Worm (Caenorhabditis elegans) whole organism, early embryonic: ENCODE data around the gene nsph-4.2.
"Not testable (repeated sequence)": the region's sequence is repeated elsewhere in the genome, so short reads cannot be mapped to it uniquely, and the experiment has no call there.

Source experiments
- B0310.2 ChIP-seq: sonication (generic microtip); optimal IDR thresholded peaks from 2 replicates; lab custom pipeline; 2016; ENCODE audit warnings: mild to moderate bottlenecking, missing genetic modification characterization, missing compliant biosample characterization
- F13C5.2 ChIP-seq: sonication (generic microtip); optimal IDR thresholded peaks from 2 replicates; lab custom pipeline; 2017; ENCODE audit warnings: mild to moderate bottlenecking, missing genetic modification characterization, inconsistent platforms, missing compliant biosample characterization
- aly-1 ChIP-seq: sonication (generic microtip); optimal IDR thresholded peaks from 2 replicates; lab custom pipeline; 2016; ENCODE audit warnings: missing genetic modification characterization, missing compliant biosample characterization
- ama-1 ChIP-seq: fragments of 150-350 bp; optimal IDR thresholded peaks from 2 replicates; lab custom pipeline; 2014
- ceh-13 ChIP-seq: fragments of 200-800 bp; sonication (Bioruptor generic); optimal IDR thresholded peaks from 2 replicates; lab custom pipeline; 2018; ENCODE audit warnings: mild to moderate bottlenecking, missing genetic modification characterization, missing compliant biosample characterization
- ceh-36 ChIP-seq: sonication (generic microtip); optimal IDR thresholded peaks from 2 replicates; lab custom pipeline; 2016; ENCODE audit warnings: missing genetic modification characterization, inconsistent platforms, missing compliant biosample characterization
- ets-7 ChIP-seq: sonication (generic microtip); optimal IDR thresholded peaks from 2 replicates; lab custom pipeline; 2016; ENCODE audit warnings: missing genotype, missing genetic modification characterization, missing compliant biosample characterization
- flt-1 ChIP-seq: fragments of 200-800 bp; sonication (Bioruptor generic); IDR thresholded peaks from 2 replicates; pipeline ENCODE4 v1.3.6; 2022; ENCODE audit warnings: missing genetic modification characterization, missing compliant biosample characterization
- hmbx-1 ChIP-seq: sonication (generic microtip); optimal IDR thresholded peaks from 2 replicates; lab custom pipeline; 2016; ENCODE audit warnings: mild to moderate bottlenecking, missing genetic modification characterization, missing compliant biosample characterization
- hmg-4 ChIP-seq: fragments of 200-800 bp; sonication (Bioruptor generic); optimal IDR thresholded peaks from 2 replicates; lab custom pipeline; 2018; ENCODE audit warnings: mild to moderate bottlenecking, missing genetic modification characterization, missing compliant biosample characterization
- hnd-1 ChIP-seq: sonication (generic microtip); optimal IDR thresholded peaks from 2 replicates; lab custom pipeline; 2016; ENCODE audit warnings: missing genetic modification characterization, missing compliant biosample characterization
- pes-1 ChIP-seq: fragments of 200-800 bp; sonication (Bioruptor generic); IDR thresholded peaks from 2 replicates; pipeline ENCODE4 v1.3.6; 2022; ENCODE audit warnings: missing genetic modification reagents, missing genetic modification characterization, missing compliant biosample characterization
- scrt-1 ChIP-seq: fragments of 200-800 bp; sonication (Bioruptor generic); IDR thresholded peaks from 2 replicates; pipeline ENCODE4 v1.3.6; 2022; ENCODE audit warnings: missing genetic modification characterization, missing compliant biosample characterization
- sea-1 ChIP-seq: fragments of 200-800 bp; sonication (Bioruptor generic); conservative IDR thresholded peaks from 2 replicates; pipeline ENCODE4 v1.3.6; 2022; ENCODE audit warnings: missing genetic modification characterization, missing compliant biosample characterization
- tbx-11 ChIP-seq: fragments of 200-800 bp; sonication (Bioruptor generic); IDR thresholded peaks from 2 replicates; pipeline ENCODE4 v1.3.6; 2022; ENCODE audit warnings: missing genetic modification characterization, missing compliant biosample characterization
- tbx-37 ChIP-seq: fragments of 200-800 bp; sonication (Bioruptor generic); conservative IDR thresholded peaks from 2 replicates; pipeline ENCODE4 v1.3.6; 2022; ENCODE audit warnings: missing genetic modification reagents, missing genetic modification characterization, missing compliant biosample characterization
- tra-4 ChIP-seq: sonication (generic microtip); optimal IDR thresholded peaks from 2 replicates; lab custom pipeline; 2017; ENCODE audit warnings: missing genetic modification characterization, missing compliant biosample characterization

nsph-4.2 gene

DNA sequence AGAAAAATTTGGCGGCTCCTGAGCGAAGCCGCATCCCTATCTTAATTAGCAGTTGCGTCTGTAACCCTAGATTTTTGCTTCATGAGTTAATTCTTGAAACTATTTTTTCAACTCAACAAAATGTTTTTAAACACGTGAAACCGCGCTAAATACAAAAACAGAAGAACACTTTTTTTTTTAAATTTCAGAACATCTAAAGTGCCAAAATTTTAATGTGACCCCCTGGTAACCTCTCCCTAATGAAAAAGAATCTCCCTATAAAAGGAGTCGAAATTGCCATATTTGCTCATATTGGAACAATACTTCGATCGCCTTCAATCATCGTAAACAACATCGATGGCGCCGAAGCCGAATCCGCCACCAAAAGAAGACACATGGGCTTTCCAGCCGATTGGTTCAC lies at the start of gene nsph-4.2:
Gene nsph-4.2, plus strand, starts transcription at position 301 of the 400 bp plus-strand sequence.
- TF ChIP-seq ceh-13 (GFP tag; lab: Kevin White, UChicago); aly-1 (tag; lab: Kevin White, UChicago); hnd-1: not testable (repeated sequence)

DNA sequence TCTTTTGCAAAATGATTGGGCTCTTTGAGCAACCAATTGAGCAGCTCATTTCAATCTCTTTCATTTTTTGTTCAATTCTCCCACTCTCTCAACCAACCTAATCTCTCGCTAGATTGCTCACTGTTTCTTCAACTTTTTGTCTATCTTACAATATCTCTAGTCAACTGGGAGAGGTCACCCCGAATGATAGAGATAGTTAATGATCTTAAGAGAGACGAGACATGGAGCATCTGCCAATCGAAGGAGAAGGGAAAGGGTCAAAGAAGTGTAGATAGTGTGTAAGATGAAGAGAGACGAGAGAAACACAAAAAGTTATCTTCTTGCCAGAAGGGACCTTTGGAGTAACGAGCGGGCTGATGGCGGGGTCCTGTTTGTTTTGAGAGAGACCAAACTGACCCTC lies 49.3 kb upstream of the nsph-4.2 start:
- TF ChIP-seq ama-1 (lab: Kevin White, UChicago) (no peak), aly-1 (tag; lab: Kevin White, UChicago) (no peak), hmg-4 (GFP tag; lab: Kevin White, UChicago) (peak; percentile 24), F13C5.2 (tag; lab: Kevin White, UChicago) (no peak), tbx-37 (GFP tag; lab: Robert Waterston, UW) (no peak), flt-1 (GFP tag; lab: Robert Waterston, UW) (no peak), B0310.2 (tag; lab: Kevin White, UChicago) (no peak)

DNA sequence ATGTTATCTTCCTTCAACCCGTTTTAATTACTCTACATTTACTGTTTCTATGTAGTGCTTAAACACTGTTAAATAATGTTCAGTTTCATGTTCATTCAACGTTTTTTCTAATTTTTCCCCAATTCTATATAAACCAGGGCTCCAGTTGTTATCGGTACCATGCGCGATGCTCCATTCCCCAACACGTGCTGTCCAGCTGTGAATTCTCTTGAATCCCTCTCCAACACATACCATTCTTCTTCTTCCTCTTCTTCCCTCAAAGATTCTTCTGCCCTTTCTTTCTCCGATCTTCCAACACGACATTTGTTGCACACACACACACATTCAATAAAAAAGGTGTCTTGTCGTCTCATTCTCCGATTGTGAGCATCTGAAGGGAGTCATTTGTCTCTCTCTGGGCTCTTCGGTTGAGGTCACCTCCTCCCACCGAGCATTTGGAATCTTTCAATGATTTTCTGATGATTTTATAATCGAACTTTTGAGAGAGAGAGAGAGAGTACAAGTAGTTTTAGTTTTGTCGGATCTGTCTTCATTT lies 46.5 kb upstream of the nsph-4.2 start:
- TF ChIP-seq flt-1 (GFP tag; lab: Robert Waterston, UW) (no peak), tbx-11 (GFP tag; lab: Robert Waterston, UW) (no peak), tbx-37 (GFP tag; lab: Robert Waterston, UW) (no peak), sea-1 (0 out of 2 replicates have a peak, but pooled peaks have one; percentile 29), aly-1 (tag; lab: Kevin White, UChicago) (no peak)

DNA sequence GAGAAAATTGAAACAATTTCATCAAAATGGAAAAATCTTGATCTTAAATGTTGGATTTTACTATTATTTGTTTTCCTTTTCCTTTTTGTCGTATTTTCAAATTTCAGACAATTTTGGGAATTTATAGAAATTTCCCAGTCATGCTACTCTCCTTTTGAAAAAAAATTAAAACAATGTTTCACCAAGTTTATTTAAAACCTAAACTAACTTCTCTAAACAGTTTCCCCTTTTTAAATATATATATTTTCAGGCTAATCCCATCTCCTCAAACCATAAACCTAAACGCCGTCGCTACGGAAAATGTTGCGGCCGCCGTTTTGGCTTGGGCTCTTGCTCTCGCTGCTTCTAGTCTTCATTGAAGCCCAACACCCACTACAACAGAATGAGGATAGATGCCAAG lies 45.6 kb upstream of the nsph-4.2 start, which contains the start of gene lam-1:
Gene lam-1, plus strand, starts transcription at position 301 of the 400 bp plus-strand sequence.
- TF ChIP-seq aly-1 (tag; lab: Kevin White, UChicago): no peak
- TF ChIP-seq sea-1: no peak
- no peak for TF ChIP-seq hnd-1
- TF ChIP-seq F13C5.2 (tag; lab: Kevin White, UChicago): no peak
- no peak for TF ChIP-seq scrt-1 (GFP tag; lab: Robert Waterston, UW)
- TF ChIP-seq ama-1 (lab: Kevin White, UChicago): no peak
- TF ChIP-seq tbx-37 (GFP tag; lab: Robert Waterston, UW): no peak
- no peak for TF ChIP-seq ceh-13 (GFP tag; lab: Kevin White, UChicago)
- TF ChIP-seq ceh-36 (tag; lab: Kevin White, UChicago): no peak
- TF ChIP-seq hmg-4 (GFP tag; lab: Kevin White, UChicago): no peak
- TF ChIP-seq flt-1 (GFP tag; lab: Robert Waterston, UW): no peak

DNA sequence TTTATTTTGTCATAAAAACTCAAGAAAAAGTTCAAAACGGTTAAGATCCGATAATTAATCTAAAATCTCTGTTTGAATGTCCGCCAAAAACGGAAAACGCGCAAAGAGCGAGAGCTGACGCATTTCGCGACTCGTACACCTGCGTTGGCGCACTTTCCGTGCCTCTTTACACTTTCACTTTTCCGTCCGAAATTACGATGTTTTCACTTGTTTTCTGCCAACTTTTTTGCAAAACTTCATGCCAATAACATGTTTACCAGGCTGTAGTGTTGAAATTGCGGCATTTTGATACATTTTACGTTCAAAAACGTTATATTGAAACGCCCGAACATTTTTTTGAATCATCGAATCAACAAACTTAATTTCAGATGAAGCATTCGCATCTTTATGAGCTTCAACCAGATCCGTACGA lies 34.8 kb upstream of the nsph-4.2 start, which contains the start of gene W03F8.4:
Gene W03F8.4, plus strand, starts transcription at position 369 of the 412 bp plus-strand sequence.
- TF ChIP-seq tbx-11 (GFP tag; lab: Robert Waterston, UW) (peak; percentile 63; the same call in 1 of the 2 replicates), B0310.2 (tag; lab: Kevin White, UChicago) (peak; percentile 53), hmg-4 (GFP tag; lab: Kevin White, UChicago) (peak; percentile 49), tbx-37 (GFP tag; lab: Robert Waterston, UW) (no peak; the same call in 1 of the 2 replicates), pes-1 (GFP tag; lab: Robert Waterston, UW) (peak; percentile 70), flt-1 (GFP tag; lab: Robert Waterston, UW) (peak; percentile 62; the same call in 1 of the 2 replicates), ets-7 (tag; lab: Kevin White, UChicago) (no peak), ama-1 (lab: Kevin White, UChicago) (peak; percentile 92), F13C5.2 (tag; lab: Kevin White, UChicago) (peak; percentile 73), ceh-13 (GFP tag; lab: Kevin White, UChicago) (no peak), tra-4 (tag; lab: Kevin White, UChicago) (peak; percentile 4), hnd-1 (no peak), sea-1 (peak; percentile 67; the same call in 1 of the 2 replicates), scrt-1 (GFP tag; lab: Robert Waterston, UW) (0 out of 2 replicates have a peak, but pooled peaks have one; percentile 30), ceh-36 (tag; lab: Kevin White, UChicago) (peak; percentile 54), hmbx-1 (peak; percentile 50), aly-1 (tag; lab: Kevin White, UChicago) (no peak)

DNA sequence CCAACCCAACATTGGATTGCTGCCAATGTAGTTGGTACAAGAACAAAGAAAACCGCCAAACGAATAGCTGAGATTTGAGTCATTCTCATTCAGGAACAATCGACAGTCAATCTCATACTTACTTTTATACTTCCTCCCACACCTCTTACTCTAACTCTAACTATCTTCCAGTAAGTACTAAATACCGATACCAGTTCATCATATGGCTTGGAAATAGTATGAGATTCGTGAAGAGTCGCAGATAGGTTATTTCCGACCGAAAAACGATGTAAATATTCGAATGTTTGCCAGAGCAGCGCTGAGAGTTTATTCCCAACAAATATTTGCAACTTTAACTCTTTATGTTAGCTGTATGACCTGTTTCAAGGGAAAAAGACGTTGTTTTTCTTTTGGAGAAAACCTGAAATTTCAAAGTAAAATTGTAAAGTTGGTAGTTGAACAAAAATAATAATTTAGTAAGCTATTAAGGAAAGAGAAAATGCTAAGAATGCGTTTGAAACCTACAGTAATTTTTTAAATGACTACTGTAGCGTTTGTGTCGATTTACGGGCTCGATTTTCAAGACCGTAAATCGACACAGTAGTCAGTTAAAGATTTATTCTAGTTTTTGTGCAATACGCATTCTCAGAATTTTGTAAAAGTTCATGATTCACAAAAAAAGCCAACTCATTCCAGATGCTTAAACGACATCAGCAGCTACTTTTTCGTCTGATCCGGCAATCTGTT lies 32.0 kb upstream of the nsph-4.2 start, which contains the start of the genes W03F8.6 and mtrf-1L:
Gene W03F8.6, minus strand, starts transcription at position 101 of the 726 bp plus-strand sequence.
Gene mtrf-1L, plus strand, starts transcription at position 676 of the 726 bp plus-strand sequence.
- TF ChIP-seq hmbx-1: no peak

DNA sequence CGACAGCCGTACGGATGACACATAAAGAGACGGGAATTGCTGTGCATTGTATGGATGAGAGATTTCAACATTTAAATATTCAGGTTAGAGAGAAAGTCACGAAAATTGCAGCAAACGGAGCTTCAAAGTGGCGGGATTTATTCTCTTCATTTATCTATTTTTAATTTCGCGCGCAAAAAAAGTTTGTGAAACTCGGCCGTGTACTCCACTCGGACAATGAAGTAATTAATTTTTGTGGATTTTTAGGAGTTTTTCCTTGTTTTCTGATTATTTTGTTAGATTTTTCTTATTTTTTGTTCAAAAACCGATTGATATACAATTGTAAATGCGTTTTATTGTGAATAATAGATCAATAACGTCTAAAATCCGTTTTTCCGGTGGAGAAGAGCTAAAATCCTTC lies 30.5 kb upstream of the nsph-4.2 start:
- TF ChIP-seq aly-1 (tag; lab: Kevin White, UChicago): no peak
- no peak for TF ChIP-seq hmg-4 (GFP tag; lab: Kevin White, UChicago)
- TF ChIP-seq F13C5.2 (tag; lab: Kevin White, UChicago): no peak
- no peak for TF ChIP-seq tbx-11 (GFP tag; lab: Robert Waterston, UW)
- TF ChIP-seq hmbx-1: no peak
- TF ChIP-seq B0310.2 (tag; lab: Kevin White, UChicago): no peak
- TF ChIP-seq tra-4 (tag; lab: Kevin White, UChicago): no peak
- no peak for TF ChIP-seq sea-1
- no peak for TF ChIP-seq hnd-1
- TF ChIP-seq ceh-36 (tag; lab: Kevin White, UChicago): no peak
- no peak for TF ChIP-seq pes-1 (GFP tag; lab: Robert Waterston, UW)
- no peak for TF ChIP-seq ets-7 (tag; lab: Kevin White, UChicago)
- TF ChIP-seq tbx-37 (GFP tag; lab: Robert Waterston, UW): no peak
- no peak for TF ChIP-seq ama-1 (lab: Kevin White, UChicago)
- no peak for TF ChIP-seq flt-1 (GFP tag; lab: Robert Waterston, UW)
